Fruit fly (Drosophila melanogaster) whole organism: ENCODE data around the gene abd-A.

Experiments used
- CG8478 ChIP-seq: fragments of >200 bp; optimal IDR thresholded peaks from 2 replicates; lab custom pipeline; 2018; ENCODE audit warnings: inconsistent platforms
- Dll ChIP-seq: fragments of >200 bp; optimal IDR thresholded peaks from 2 replicates; lab custom pipeline; 2017
- EcR ChIP-seq, 2 experiments: fragments of >200 bp; optimal IDR thresholded peaks; 2 replicates each; lab custom pipeline; 2017; ENCODE audit warnings: missing biosample characterization in 2 of 2, missing genetic modification characterization in 2 of 2, missing genetic modification reagents in 2 of 2
- pan ChIP-seq: fragments of >200 bp; optimal IDR thresholded peaks from 2 replicates; lab custom pipeline; 2017
- psq ChIP-seq: fragments of >200 bp; optimal IDR thresholded peaks from 2 replicates; lab custom pipeline; 2017
- usp ChIP-seq: fragments of >200 bp; optimal IDR thresholded peaks from 2 replicates; lab custom pipeline; 2017; ENCODE audit warnings: missing biosample characterization, missing genetic modification characterization, mixed read lengths

abd-A gene

DNA sequence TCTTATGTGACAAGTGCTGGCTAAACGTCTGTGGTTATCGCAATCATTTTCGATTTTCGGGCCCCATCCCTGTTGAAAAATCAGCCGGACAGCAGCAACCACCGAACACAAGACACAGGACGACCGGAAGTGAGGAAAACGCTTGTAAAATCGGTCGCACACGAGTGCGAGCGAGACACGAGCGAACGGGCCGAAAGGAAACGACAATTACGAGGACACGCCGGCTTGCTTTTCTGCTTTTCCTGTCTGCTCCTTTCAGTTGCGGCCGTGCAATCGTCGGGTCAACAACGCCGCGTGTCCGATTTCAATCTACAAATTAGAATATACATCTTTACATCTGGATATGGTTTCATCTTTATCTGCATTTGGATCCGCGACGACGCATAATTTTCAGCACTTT lies 26.0 kb upstream of the abd-A start:
- TF ChIP-seq EcR (GFP tag; optimal IDR thresholded peaks at IDR 0.05; lab: Kevin White, UChicago) (no peak), Dll (lab: Kevin White, UChicago) (no peak), CG8478 (lab: Kevin White, UChicago) (no peak), usp (no peak), pan (no peak), psq (lab: Kevin White, UChicago) (no peak)

DNA sequence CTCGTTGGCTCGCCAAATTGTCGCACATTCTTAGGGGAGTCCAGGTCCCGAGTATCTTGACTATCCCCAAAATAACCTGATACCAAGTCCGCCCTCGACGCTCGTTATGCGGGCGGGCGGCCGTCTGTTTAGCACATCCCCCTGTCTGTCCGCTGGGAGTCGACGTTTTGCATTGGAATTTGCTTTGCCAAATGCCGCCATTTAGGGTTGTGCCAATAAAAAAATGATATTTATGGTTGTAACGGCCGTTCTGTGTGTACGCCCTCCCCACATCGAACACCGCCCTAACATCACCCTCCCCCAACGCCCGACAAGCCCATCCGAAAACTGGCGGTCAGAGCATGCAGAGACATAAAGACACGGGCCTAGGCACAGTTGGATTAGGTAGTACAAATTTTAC lies 24.7 kb upstream of the abd-A start:
- TF ChIP-seq psq (lab: Kevin White, UChicago) = no peak
- TF ChIP-seq Dll (lab: Kevin White, UChicago) = no peak
- no peak for TF ChIP-seq usp
- TF ChIP-seq pan = no peak
- no peak for TF ChIP-seq EcR (GFP tag; optimal IDR thresholded peaks at IDR 0.05; lab: Kevin White, UChicago)
- no peak for TF ChIP-seq CG8478 (lab: Kevin White, UChicago)

DNA sequence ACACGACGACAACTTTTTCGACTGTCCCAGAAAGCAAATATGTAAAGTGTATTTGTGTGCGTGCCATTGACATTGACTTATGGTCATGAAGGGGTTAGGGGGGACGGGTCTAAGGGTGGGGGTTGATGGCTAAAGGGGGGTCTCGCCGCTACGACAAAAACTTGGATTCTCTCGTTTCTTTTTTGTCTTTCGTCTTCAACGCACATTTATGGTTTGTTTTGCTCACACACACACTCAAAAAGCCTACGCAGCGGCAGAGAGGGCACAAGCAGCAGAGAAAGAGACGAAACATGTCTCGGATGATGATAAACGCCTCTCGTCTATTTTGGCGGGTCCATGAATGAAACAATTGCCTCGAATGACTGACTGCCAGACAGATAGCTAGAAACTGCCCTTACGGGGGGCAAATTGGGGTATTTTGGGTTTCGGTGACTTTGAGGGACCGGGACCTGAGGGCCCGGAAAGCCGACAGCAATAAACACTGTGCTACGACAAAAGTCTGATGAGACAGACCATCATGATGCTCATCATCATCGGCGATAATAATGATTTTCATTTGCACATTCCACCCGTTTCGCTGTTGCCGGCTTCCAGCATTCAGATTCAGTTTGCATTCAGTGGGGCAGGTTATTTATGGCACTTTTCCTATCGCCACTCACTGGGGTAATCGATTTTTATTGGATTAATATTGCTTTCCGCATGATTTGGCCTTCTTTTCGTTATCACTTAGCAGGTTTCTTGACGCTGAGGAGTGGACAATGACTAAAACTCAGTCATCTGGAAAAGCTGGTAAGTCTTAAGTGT lies 21.0 kb upstream of the abd-A start:
- no peak for TF ChIP-seq psq (lab: Kevin White, UChicago)
- TF ChIP-seq EcR (GFP tag; optimal IDR thresholded peaks at IDR 0.05; lab: Kevin White, UChicago) = no peak
- TF ChIP-seq CG8478 (lab: Kevin White, UChicago) = no peak
- TF ChIP-seq Dll (lab: Kevin White, UChicago) = no peak
- TF ChIP-seq pan = no peak
- no peak for TF ChIP-seq usp

DNA sequence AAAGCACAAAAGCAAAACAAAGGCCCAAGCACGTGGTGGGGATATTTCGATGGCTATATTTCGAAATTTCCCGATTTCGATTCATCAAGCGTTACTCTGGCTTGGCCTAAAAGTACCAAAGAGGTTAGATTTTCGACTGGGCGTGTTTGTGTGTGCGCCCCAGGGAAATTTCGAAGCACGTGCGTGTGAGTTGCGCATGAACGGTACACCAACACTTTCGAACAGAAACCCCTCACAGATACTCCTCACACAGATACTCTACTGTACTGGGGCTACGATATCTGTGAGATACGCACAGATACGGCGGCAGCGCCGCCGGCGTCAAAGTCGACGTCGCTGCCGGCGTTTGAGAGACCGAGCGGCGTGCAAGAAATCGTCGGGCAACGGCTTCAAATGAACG lies 20.0 kb upstream of the abd-A start:
- no peak for TF ChIP-seq psq (lab: Kevin White, UChicago)
- TF ChIP-seq Dll (lab: Kevin White, UChicago) = no peak
- no peak for TF ChIP-seq pan
- no peak for TF ChIP-seq EcR (GFP tag; optimal IDR thresholded peaks at IDR 0.05; lab: Kevin White, UChicago)
- no peak for TF ChIP-seq CG8478 (lab: Kevin White, UChicago)
- no peak for TF ChIP-seq usp

DNA sequence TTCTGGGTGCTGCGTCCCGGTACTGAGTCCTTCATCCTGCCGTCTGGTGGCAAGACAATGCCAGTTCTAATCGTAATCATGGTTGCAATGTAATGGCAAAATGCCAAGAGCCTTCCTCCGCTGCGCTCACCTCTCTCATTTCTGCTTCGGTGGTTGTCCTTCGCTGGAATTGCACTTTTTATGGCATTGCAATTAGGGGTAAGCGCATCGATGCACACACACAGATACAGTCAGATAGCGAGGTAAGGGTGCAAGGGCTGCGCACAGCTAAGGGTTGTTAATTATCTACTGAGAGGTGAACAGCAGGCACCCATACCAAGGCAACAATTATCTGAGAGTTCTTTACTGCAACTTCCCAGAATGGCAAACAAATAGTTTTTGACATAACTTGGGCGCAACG lies 18.8 kb upstream of the abd-A start:
- TF ChIP-seq EcR (GFP tag; optimal IDR thresholded peaks at IDR 0.05; lab: Kevin White, UChicago) = no peak
- no peak for TF ChIP-seq Dll (lab: Kevin White, UChicago)
- no peak for TF ChIP-seq usp
- no peak for TF ChIP-seq CG8478 (lab: Kevin White, UChicago)
- no peak for TF ChIP-seq psq (lab: Kevin White, UChicago)
- no peak for TF ChIP-seq pan

DNA sequence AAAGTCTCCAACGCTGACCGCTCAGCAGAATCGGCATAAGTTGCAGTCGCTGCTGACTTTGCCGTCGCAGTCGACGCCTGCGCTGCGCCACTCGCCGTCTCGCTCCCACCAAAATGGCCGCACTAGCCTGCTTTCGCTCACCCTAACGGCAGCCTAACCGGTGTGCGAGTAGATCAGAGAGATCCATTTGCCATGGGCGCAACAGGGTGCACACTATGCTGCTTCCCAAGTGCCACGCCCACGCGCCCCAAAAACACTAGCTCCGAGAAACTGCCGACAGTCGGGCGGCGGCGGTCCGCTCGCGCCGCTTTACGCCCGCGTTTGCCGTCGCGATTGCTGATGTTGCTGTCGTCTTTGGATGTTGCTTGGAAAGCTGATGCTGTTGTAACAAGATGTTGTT lies 17.4 kb upstream of the abd-A start:
- TF ChIP-seq Dll (lab: Kevin White, UChicago) (peak; percentile 66), EcR (GFP tag; optimal IDR thresholded peaks at IDR 0.05; lab: Kevin White, UChicago) (no peak), CG8478 (lab: Kevin White, UChicago) (peak; percentile 93)

DNA sequence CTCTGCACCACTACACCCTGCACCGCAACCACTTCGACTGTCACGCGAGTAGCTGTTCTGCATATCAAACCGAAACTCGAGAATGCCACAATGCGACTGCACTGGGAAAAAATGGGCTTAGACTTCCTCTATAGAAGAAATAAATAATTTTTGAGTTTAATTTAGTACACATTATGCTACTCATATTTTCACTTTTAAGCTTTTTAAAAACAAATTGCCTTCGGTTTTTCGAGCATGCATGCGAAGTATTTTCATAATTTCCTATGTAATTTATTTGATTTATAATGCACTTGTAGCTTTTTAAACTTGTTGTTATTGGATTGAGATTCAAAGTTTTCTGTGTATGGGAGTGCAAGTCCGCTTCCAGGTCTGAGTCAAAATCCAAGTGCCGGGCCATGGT lies 13.6 kb upstream of the abd-A start:
- TF ChIP-seq pan (no peak), Dll (lab: Kevin White, UChicago) (no peak), usp (no peak), EcR (GFP tag; optimal IDR thresholded peaks at IDR 0.05; lab: Kevin White, UChicago) (no peak), psq (lab: Kevin White, UChicago) (no peak), CG8478 (lab: Kevin White, UChicago) (no peak)

DNA sequence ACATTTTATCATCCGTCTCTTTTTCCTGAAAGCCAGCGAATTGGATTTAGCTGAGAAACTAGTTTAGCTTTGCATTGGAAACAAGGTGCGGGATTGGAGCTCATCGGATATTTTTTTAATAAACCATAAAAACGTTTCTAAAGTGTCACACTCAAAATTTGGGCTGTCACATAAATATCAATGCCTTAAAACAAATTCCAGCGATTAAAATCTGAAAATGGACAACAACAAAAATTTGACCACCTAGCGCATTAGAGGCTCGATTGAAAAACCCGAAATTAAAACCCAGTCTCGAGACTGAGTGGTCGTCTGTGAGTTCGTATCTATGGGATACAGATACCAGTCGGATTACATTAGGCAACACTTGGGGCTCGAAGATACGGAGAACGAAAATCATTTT lies 12.7 kb upstream of the abd-A start:
- TF ChIP-seq CG8478 (lab: Kevin White, UChicago) (no peak), Dll (lab: Kevin White, UChicago) (no peak), EcR (GFP tag; optimal IDR thresholded peaks at IDR 0.05; lab: Kevin White, UChicago) (no peak), usp (no peak), psq (lab: Kevin White, UChicago) (no peak), pan (no peak)

DNA sequence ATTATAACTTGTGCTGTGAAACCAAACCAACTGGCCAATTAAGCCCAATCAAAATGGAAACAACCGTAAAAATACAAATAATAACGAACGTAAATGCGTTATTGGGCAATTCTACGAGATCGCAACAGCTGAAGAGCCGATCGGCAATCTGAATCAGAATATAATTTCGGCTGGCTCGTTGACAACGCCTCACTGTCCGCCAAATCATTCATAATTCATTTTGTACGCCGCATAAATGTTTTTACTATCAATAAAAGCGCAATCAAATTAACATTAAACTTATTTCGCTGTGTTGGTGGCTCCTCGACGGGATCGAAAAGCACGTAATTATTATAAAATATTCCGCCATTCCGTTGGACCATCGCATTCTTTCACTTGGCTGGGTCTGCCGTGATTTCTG lies 10.9 kb upstream of the abd-A start:
- TF ChIP-seq psq (lab: Kevin White, UChicago) (no peak), usp (no peak), CG8478 (lab: Kevin White, UChicago) (no peak), EcR (GFP tag; optimal IDR thresholded peaks at IDR 0.05; lab: Kevin White, UChicago) (no peak), Dll (lab: Kevin White, UChicago) (no peak), pan (no peak)

DNA sequence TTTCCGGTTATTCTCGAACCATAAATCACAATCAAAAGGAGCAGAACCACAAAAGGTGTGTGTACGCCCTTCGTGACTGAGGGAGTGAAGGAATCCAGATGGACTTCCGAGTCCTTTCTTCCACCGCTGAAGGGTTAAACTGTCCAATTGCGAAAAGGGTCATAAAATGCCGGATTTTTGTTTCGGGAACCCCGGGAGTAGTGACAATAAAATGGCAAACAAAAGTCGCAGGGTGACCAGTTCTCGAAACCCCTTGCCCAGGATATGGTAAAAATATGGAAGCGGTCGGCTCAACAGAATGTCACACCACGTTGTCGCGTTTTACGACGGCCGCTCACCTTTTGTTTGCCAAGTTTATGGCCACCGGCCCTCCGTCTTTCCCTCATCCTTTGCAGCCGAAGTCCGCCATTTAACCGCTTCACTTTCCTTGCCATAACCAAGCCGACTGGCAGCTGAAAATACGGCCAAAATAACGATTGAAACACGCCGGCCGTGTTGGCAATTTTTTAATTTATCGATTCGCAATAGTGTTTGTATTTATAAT lies 9.8 kb upstream of the abd-A start:
- TF ChIP-seq psq (lab: Kevin White, UChicago) (no peak), EcR (GFP tag; optimal IDR thresholded peaks at IDR 0.05; lab: Kevin White, UChicago) (no peak), CG8478 (lab: Kevin White, UChicago) (no peak), Dll (lab: Kevin White, UChicago) (no peak), pan (no peak), usp (no peak)

DNA sequence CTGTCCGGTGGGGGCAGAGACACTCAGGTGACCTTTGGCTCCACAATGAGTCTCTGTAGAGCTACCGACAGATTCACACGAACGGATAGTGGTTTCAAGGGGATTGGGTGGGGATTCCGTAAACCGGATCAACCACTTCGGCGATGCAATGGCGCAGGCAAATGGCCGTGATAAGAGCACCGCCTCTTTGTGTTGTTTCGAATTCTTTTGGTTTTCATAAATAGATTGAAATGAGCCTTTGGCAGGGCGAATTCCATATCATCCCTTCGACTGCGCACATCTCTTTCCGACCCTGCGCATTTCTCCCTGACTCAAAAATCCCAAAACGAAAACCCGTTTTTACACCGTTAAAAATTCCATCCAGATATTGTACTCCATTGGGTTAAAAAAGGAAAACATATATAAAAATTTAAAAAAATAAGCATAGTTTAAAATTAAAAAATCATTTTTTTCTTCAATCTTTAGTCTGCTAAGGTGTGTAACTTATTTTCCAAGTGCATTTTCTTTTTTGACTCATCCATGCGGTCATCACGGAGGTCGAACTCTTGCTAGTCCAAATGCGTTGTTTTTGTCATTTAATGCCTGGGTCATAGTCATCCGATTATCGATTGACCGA lies 7.8 kb upstream of the abd-A start:
- no peak for TF ChIP-seq usp

DNA sequence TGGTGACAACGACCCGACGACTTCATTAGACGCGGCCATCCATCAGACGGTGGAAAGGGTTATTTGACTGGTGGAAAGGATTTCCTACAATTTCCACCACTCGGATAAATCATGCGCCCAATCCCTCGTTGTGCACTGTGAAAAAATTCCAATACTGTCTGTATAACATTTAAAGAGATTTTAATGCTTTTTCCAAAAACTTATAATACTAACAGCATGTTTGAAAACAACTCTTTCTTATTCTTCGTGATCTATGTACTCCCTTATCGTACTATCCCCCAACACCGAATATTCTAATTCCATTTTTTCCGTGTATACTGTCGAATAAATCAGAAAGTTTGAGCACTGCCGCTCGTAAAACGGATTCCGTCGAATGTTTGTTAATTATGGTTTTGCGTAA lies 6.2 kb upstream of the abd-A start:
- TF ChIP-seq psq (lab: Kevin White, UChicago) (no peak), pan (no peak), Dll (lab: Kevin White, UChicago) (no peak), EcR (GFP tag; optimal IDR thresholded peaks at IDR 0.05; lab: Kevin White, UChicago) (no peak), usp (no peak), CG8478 (lab: Kevin White, UChicago) (no peak)
